Fruit fly (Drosophila melanogaster) whole organism, embryonic: ENCODE data around the gene mop.

Experiments used
- Abd-B ChIP-seq: fragments of 200-800 bp; sonication (Bioruptor generic); optimal IDR thresholded peaks from 2 replicates; lab custom pipeline; 2018; ENCODE audit warnings: missing biosample characterization, mild to moderate bottlenecking, missing genetic modification characterization, moderate library complexity
- Antp ChIP-seq: fragments of 200-800 bp; sonication (Bioruptor generic); optimal IDR thresholded peaks from 3 replicates; lab custom pipeline; 2016; ENCODE audit warnings: missing biosample characterization, missing genetic modification characterization
- Atf3 ChIP-seq: fragments of 200-800 bp; sonication (Bioruptor generic); optimal IDR thresholded peaks from 3 replicates; lab custom pipeline; 2016; ENCODE audit warnings: missing biosample characterization, missing genetic modification characterization
- CG10321 ChIP-seq: fragments of 200-800 bp; sonication (Bioruptor generic); IDR thresholded peaks from 2 replicates; pipeline ENCODE4 v1.3.6; 2022; ENCODE audit warnings: missing biosample characterization, missing genetic modification characterization
- CG11085 ChIP-seq: fragments of 200-800 bp; sonication (Bioruptor generic); IDR thresholded peaks from 2 replicates; pipeline ENCODE4 v1.3.6; 2022; ENCODE audit warnings: missing biosample characterization, missing genetic modification characterization
- CG11723 ChIP-seq: fragments of 200-800 bp; sonication (Bioruptor generic); optimal IDR thresholded peaks from 2 replicates; lab custom pipeline; 2017; ENCODE audit warnings: missing biosample characterization, mild to moderate bottlenecking, missing genetic modification characterization
- CG12299 ChIP-seq: fragments of 200-800 bp; sonication (Bioruptor generic); optimal IDR thresholded peaks from 2 replicates; lab custom pipeline; 2018; ENCODE audit warnings: missing biosample characterization, mild to moderate bottlenecking, missing genetic modification characterization
- CG17359 ChIP-seq: fragments of 200-800 bp; sonication (Bioruptor generic); optimal IDR thresholded peaks from 3 replicates; lab custom pipeline; 2018; ENCODE audit warnings: missing biosample characterization, mild to moderate bottlenecking, missing genetic modification characterization, moderate library complexity
- CG17912 ChIP-seq: fragments of 200-800 bp; sonication (Bioruptor generic); optimal IDR thresholded peaks from 2 replicates; lab custom pipeline; 2018; ENCODE audit warnings: missing biosample characterization, mild to moderate bottlenecking, missing genetic modification characterization
- CG18011 ChIP-seq: fragments of 200-800 bp; sonication (Bioruptor generic); optimal IDR thresholded peaks from 2 replicates; lab custom pipeline; 2017; ENCODE audit warnings: missing biosample characterization, missing genetic modification characterization, mild to moderate bottlenecking, moderate library complexity, missing genotype
- CG18262 ChIP-seq: fragments of 200-800 bp; optimal IDR thresholded peaks from 3 replicates; lab custom pipeline; 2019; ENCODE audit warnings: missing biosample characterization, mild to moderate bottlenecking, missing genetic modification characterization, moderate library complexity
- CG2129 ChIP-seq: fragments of 200-800 bp; sonication (Bioruptor generic); IDR thresholded peaks from 2 replicates; pipeline ENCODE4 v1.3.6; 2022; ENCODE audit warnings: missing biosample characterization, missing genetic modification characterization; ENCODE audit not compliant: partially characterized antibody
- CG30403 ChIP-seq: fragments of 200-800 bp; sonication (Bioruptor generic); optimal IDR thresholded peaks from 3 replicates; lab custom pipeline; 2016; ENCODE audit warnings: missing biosample characterization, missing genetic modification characterization
- CG32772 ChIP-seq: fragments of 200-800 bp; sonication (Bioruptor generic); IDR thresholded peaks from 2 replicates; pipeline ENCODE4 v1.3.6; 2022; ENCODE audit warnings: missing biosample characterization, missing genetic modification characterization
- CG3281 ChIP-seq: fragments of 200-800 bp; sonication (Bioruptor generic); optimal IDR thresholded peaks from 3 replicates; lab custom pipeline; 2017; ENCODE audit warnings: missing biosample characterization, mild to moderate bottlenecking, missing genetic modification characterization
- CG33213 ChIP-seq: fragments of 200-800 bp; sonication (Bioruptor generic); optimal IDR thresholded peaks from 3 replicates; lab custom pipeline; 2016; ENCODE audit warnings: missing biosample characterization, missing genetic modification characterization
- CG43689 ChIP-seq: fragments of 200-800 bp; sonication (Bioruptor generic); IDR thresholded peaks from 2 replicates; pipeline ENCODE4 v1.3.6; 2022; ENCODE audit warnings: missing biosample characterization, missing genetic modification characterization
- CG7271 ChIP-seq: fragments of 200-800 bp; sonication (Bioruptor generic); optimal IDR thresholded peaks from 2 replicates; lab custom pipeline; 2018; ENCODE audit warnings: missing biosample characterization, mild to moderate bottlenecking, missing genetic modification characterization, moderate library complexity
- CG8924 ChIP-seq: fragments of 200-800 bp; optimal IDR thresholded peaks from 3 replicates; lab custom pipeline; 2019; ENCODE audit warnings: missing biosample characterization, mild to moderate bottlenecking, missing genetic modification characterization, moderate library complexity
- CG9609 ChIP-seq: fragments of 200-800 bp; sonication (Bioruptor generic); optimal IDR thresholded peaks from 3 replicates; lab custom pipeline; 2016; ENCODE audit warnings: missing biosample characterization, missing genetic modification characterization
- D19A ChIP-seq: fragments of 200-800 bp; optimal IDR thresholded peaks from 3 replicates; lab custom pipeline; 2019; ENCODE audit warnings: missing biosample characterization, mild to moderate bottlenecking, missing genetic modification characterization, moderate library complexity
- Dll ChIP-seq: fragments of 200-800 bp; sonication (Bioruptor generic); IDR thresholded peaks from 4 replicates; pipeline ENCODE4 v1.3.6; 2022; ENCODE audit warnings: missing biosample characterization, missing genetic modification characterization; ENCODE audit not compliant: partially characterized antibody
- Dref ChIP-seq: fragments of 200-800 bp; sonication (Bioruptor generic); IDR thresholded peaks from 2 replicates; pipeline ENCODE4 v1.3.6; 2022; ENCODE audit warnings: missing biosample characterization, missing genetic modification characterization
- HLH3B ChIP-seq: fragments of 200-800 bp; sonication (Bioruptor generic); IDR thresholded peaks from 2 replicates; pipeline ENCODE4 v1.3.6; 2022; ENCODE audit warnings: missing biosample characterization, missing genetic modification characterization
- HLHmδ ChIP-seq: fragments of 200-800 bp; sonication (Bioruptor generic); optimal IDR thresholded peaks from 2 replicates; lab custom pipeline; 2018; ENCODE audit warnings: missing biosample characterization, mild to moderate bottlenecking, missing genetic modification characterization, moderate library complexity
- HmgD ChIP-seq: fragments of 200-800 bp; sonication (Bioruptor generic); optimal IDR thresholded peaks from 3 replicates; lab custom pipeline; 2016; ENCODE audit warnings: missing biosample characterization, missing genetic modification characterization
- Hmr ChIP-seq: fragments of 200-800 bp; sonication (Bioruptor generic); optimal IDR thresholded peaks from 3 replicates; lab custom pipeline; 2017; ENCODE audit warnings: mild to moderate bottlenecking, missing biosample characterization, missing genetic modification reagents, missing genetic modification characterization
- Hr3 ChIP-seq: fragments of 200-800 bp; sonication (Bioruptor generic); optimal IDR thresholded peaks from 3 replicates; lab custom pipeline; 2016; ENCODE audit warnings: missing biosample characterization, missing genetic modification characterization
- Hr39 ChIP-seq: fragments of >200 bp; optimal IDR thresholded peaks from 2 replicates; lab custom pipeline; 2017
- Opbp ChIP-seq: fragments of 200-800 bp; sonication (Bioruptor generic); IDR thresholded peaks from 3 replicates; pipeline ENCODE4 v1.3.6; 2022; ENCODE audit warnings: missing biosample characterization, missing genetic modification characterization; ENCODE audit not compliant: partially characterized antibody
- Six4 ChIP-seq: fragments of 200-800 bp; sonication (Bioruptor generic); optimal IDR thresholded peaks from 2 replicates; lab custom pipeline; 2016; ENCODE audit warnings: missing biosample characterization, missing genetic modification characterization
- az2 ChIP-seq: fragments of 200-800 bp; sonication (Bioruptor generic); optimal IDR thresholded peaks from 3 replicates; lab custom pipeline; 2016; ENCODE audit warnings: missing biosample characterization, missing genetic modification characterization
- bcd ChIP-seq: fragments of 200-800 bp; sonication (Bioruptor generic); optimal IDR thresholded peaks from 2 replicates; lab custom pipeline; 2017; ENCODE audit warnings: missing biosample characterization, mild to moderate bottlenecking, missing genetic modification characterization
- caup ChIP-seq: fragments of 200-800 bp; sonication (Bioruptor generic); optimal IDR thresholded peaks from 3 replicates; lab custom pipeline; 2017; ENCODE audit warnings: missing biosample characterization, mild to moderate bottlenecking, missing genetic modification characterization, moderate library complexity; ENCODE audit not compliant: severe bottlenecking
- esg ChIP-seq: fragments of 200-800 bp; sonication (Bioruptor generic); conservative IDR thresholded peaks from 2 replicates; pipeline ENCODE4 v1.3.6; 2022; ENCODE audit warnings: missing biosample characterization, missing genetic modification characterization
- gcm ChIP-seq: fragments of 200-800 bp; sonication (Bioruptor generic); optimal IDR thresholded peaks from 2 replicates; lab custom pipeline; 2019; ENCODE audit warnings: missing biosample characterization, mild to moderate bottlenecking, missing genetic modification characterization, moderate library complexity
- gcm2 ChIP-seq: fragments of 200-800 bp; sonication (Bioruptor generic); optimal IDR thresholded peaks from 2 replicates; lab custom pipeline; 2016; ENCODE audit warnings: missing biosample characterization, missing genetic modification characterization
- insv ChIP-seq, 2 experiments: fragments of 200-800 bp; sonication (Bioruptor generic); optimal IDR thresholded peaks; 3 replicates each; lab custom pipeline; 2016 to 2018; ENCODE audit warnings: missing biosample characterization in 2 of 2, missing genetic modification characterization in 2 of 2
- lbe ChIP-seq: fragments of 200-800 bp; sonication (Bioruptor generic); optimal IDR thresholded peaks from 2 replicates; lab custom pipeline; 2016; ENCODE audit warnings: missing biosample characterization, mild to moderate bottlenecking, missing genetic modification characterization
- nerfin-2 ChIP-seq: fragments of 200-800 bp; sonication (Bioruptor generic); IDR thresholded peaks from 2 replicates; pipeline ENCODE4 v1.3.6; 2022; ENCODE audit warnings: missing biosample characterization, missing genetic modification characterization; ENCODE audit not compliant: partially characterized antibody
- org-1 ChIP-seq: fragments of 200-800 bp; sonication (Bioruptor generic); optimal IDR thresholded peaks from 2 replicates; lab custom pipeline; 2017; ENCODE audit warnings: missing biosample characterization, missing genetic modification characterization
- otp ChIP-seq: fragments of 200-800 bp; sonication (Bioruptor generic); IDR thresholded peaks from 3 replicates; pipeline ENCODE4, ENCODE4 v1.3.6; 2022; ENCODE audit warnings: missing biosample characterization, missing genetic modification characterization
- phol ChIP-seq: fragments of 200-800 bp; sonication (Bioruptor generic); optimal IDR thresholded peaks from 3 replicates; lab custom pipeline; 2018; ENCODE audit warnings: missing biosample characterization, mild to moderate bottlenecking, missing genetic modification characterization, moderate library complexity
- pum ChIP-seq: fragments of 200-800 bp; sonication (Bioruptor generic); optimal IDR thresholded peaks from 2 replicates; lab custom pipeline; 2016; ENCODE audit warnings: missing biosample characterization, missing genetic modification characterization
- schlank ChIP-seq: fragments of 200-800 bp; sonication (Bioruptor generic); optimal IDR thresholded peaks from 2 replicates; lab custom pipeline; 2018; ENCODE audit warnings: missing biosample characterization, mild to moderate bottlenecking, missing genetic modification characterization
- stwl ChIP-seq: fragments of 200-800 bp; sonication (Bioruptor generic); optimal IDR thresholded peaks from 3 replicates; lab custom pipeline; 2018; ENCODE audit warnings: missing biosample characterization, mild to moderate bottlenecking, missing genetic modification characterization, moderate library complexity
- trem ChIP-seq: fragments of 200-800 bp; optimal IDR thresholded peaks from 3 replicates; lab custom pipeline; 2019; ENCODE audit warnings: missing biosample characterization, mild to moderate bottlenecking, missing genetic modification characterization, moderate library complexity
- wor ChIP-seq: fragments of 200-800 bp; sonication (Bioruptor generic); IDR thresholded peaks from 2 replicates; pipeline ENCODE4 v1.3.6; 2022; ENCODE audit warnings: missing biosample characterization, missing genetic modification characterization
- zen2 ChIP-seq: fragments of 200-800 bp; sonication (Bioruptor generic); IDR thresholded peaks from 3 replicates; pipeline ENCODE4 v1.3.6; 2022; ENCODE audit warnings: missing biosample characterization, missing genetic modification characterization; ENCODE audit not compliant: partially characterized antibody

The mop gene

DNA sequence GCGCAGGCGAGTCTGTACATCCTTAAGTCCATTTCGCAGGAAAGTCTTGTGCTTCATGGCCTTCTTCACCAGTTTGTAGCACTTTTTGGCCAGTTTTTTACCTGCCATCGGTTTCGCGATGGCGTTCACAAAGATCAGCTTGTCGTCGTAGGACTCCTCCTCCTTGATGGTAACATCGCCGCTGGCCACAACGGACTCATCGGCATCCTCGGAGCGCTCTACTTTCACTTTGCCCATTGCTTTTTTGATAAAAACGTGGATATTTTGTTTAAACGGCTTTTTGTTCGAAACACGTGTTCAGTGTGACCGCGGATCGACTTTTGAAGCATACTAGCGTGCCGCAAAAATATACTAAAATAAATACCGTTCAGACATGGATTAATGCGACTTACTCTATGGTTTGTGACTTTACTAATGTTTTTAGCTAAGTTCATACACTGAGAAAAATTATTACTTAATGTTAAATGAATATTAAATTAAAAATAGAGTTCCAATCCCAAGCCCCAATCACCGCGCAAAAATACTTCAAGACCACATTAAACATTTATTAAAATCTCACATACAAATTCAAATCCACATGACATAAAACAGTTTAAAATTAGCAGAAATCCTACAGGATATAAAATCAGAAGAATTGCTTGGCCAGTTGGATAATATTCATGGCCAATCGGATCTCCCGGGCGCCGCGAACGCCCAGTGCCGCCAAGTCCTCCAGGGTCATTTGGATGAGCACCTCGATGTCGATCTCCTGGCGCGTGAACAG lies 26.1 kb upstream of the mop start, which contains the start of gene NHP2 (continued):
- peak; percentile 83 for TF ChIP-seq CG3281
- no peak for TF ChIP-seq CG11723
- peak; percentile 43 for TF ChIP-seq CG33213 (GFP tag; lab: Kevin White, UChicago)
- TF ChIP-seq Dll (GFP tag; lab: Robert Waterston, UW): peak; percentile 35; the same call in 1 of the 4 replicates
- TF ChIP-seq CG18011 (GFP tag; lab: Kevin White, UChicago): peak; percentile 49
- TF ChIP-seq Abd-B: no peak
- peak; percentile 90 for TF ChIP-seq CG30403 (GFP tag; lab: Kevin White, UChicago)
- TF ChIP-seq trem: peak; percentile 88
- no peak for TF ChIP-seq HLHmδ (GFP tag; lab: Kevin White, UChicago)
- no peak for TF ChIP-seq Antp (GFP tag; lab: Kevin White, UChicago)
- TF ChIP-seq CG17359 (tag; lab: Kevin White, UChicago): peak; percentile 83
- peak; percentile 81 for TF ChIP-seq lbe
- TF ChIP-seq esg (GFP tag; lab: Robert Waterston, UW): peak; percentile 68
- TF ChIP-seq insv (GFP tag; optimal IDR thresholded peaks at IDR 0.05; lab: Kevin White, UChicago): peak in 1 of 2 experiments; percentile 57
- TF ChIP-seq gcm2: no peak
- peak; percentile 87 for TF ChIP-seq stwl (tag; lab: Kevin White, UChicago)
- TF ChIP-seq nerfin-2 (GFP tag; lab: Robert Waterston, UW): no peak
- TF ChIP-seq HLH3B (GFP tag; lab: Robert Waterston, UW): peak; percentile 77
- TF ChIP-seq CG7271: no peak
- TF ChIP-seq caup: peak; percentile 87
- no peak for TF ChIP-seq zen2 (GFP tag; lab: Robert Waterston, UW)
- no peak for TF ChIP-seq CG2129 (GFP tag; lab: Robert Waterston, UW)
- peak; percentile 82 for TF ChIP-seq CG18262 (tag; lab: Kevin White, UChicago)
- peak; percentile 81 for TF ChIP-seq az2
- TF ChIP-seq schlank: peak; percentile 9
- no peak for TF ChIP-seq Opbp (GFP tag; lab: Robert Waterston, UW)
- 0 out of 2 replicates have a peak, but pooled peaks have one; percentile 28 for TF ChIP-seq wor (GFP tag; lab: Robert Waterston, UW)
- peak; percentile 69 for TF ChIP-seq Six4 (GFP tag; lab: Kevin White, UChicago)
- peak; percentile 82; the same call in 2 of the 3 replicates for TF ChIP-seq otp (GFP tag; lab: Robert Waterston, UW)
- peak; percentile 75 for TF ChIP-seq CG12299 (tag; lab: Kevin White, UChicago)
- TF ChIP-seq CG32772: peak; percentile 69
- no peak for TF ChIP-seq Dref
- no peak for TF ChIP-seq HmgD
- peak; percentile 23 for TF ChIP-seq CG9609 (GFP tag; lab: Kevin White, UChicago)
- peak; percentile 91 for TF ChIP-seq Hmr (GFP tag; lab: Kevin White, UChicago)
- peak; percentile 83 for TF ChIP-seq CG8924 (tag; lab: Kevin White, UChicago)
- TF ChIP-seq Hr39 (lab: Kevin White, UChicago): no peak
- peak; percentile 90 for TF ChIP-seq bcd (GFP tag; lab: Kevin White, UChicago)
- peak; percentile 47 for TF ChIP-seq Atf3 (GFP tag; lab: Kevin White, UChicago)
- TF ChIP-seq CG17912 (GFP tag; lab: Kevin White, UChicago): peak; percentile 73
- peak; percentile 27 for TF ChIP-seq pum (GFP tag; lab: Kevin White, UChicago)
- TF ChIP-seq Hr3 (GFP tag; lab: Kevin White, UChicago): peak; percentile 82
- TF ChIP-seq CG43689 (GFP tag; lab: Robert Waterston, UW): peak; percentile 52; the same call in 1 of the 2 replicates
- peak; percentile 68; the same call in 1 of the 2 replicates for TF ChIP-seq CG11085 (GFP tag; lab: Robert Waterston, UW)
- peak; percentile 52 for TF ChIP-seq org-1 (GFP tag; lab: Kevin White, UChicago)
- peak; percentile 77 for TF ChIP-seq D19A (tag; lab: Kevin White, UChicago)
- peak; percentile 87 for TF ChIP-seq phol (tag; lab: Kevin White, UChicago)
- TF ChIP-seq CG10321 (GFP tag; lab: Robert Waterston, UW): peak; percentile 51; the same call in 1 of the 2 replicates
- TF ChIP-seq gcm (GFP tag; lab: Kevin White, UChicago): peak; percentile 86
